Fruit fly (Drosophila melanogaster): ENCODE data around the gene CG14770.

Gene CG14770

DNA sequence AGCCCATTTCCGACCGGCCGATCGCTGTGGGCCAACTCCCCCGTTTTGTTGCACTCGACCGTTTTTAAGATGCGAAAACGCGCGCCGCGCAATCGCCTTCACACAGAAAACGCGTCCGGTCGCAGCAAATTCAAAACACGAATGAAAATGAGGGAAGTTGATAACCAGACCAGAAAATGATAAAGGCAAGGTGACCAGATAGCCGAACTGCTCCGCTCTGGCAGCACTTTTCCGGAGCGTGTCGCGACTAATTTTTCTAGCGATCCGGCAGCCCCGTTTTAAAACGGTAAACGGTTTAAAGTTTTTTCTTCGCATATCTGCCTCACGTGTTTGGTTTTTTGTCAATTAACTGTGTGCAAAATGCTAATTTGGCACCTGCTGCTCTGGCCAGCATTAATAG lies 46.8 kb upstream of the CG14770 start, which contains the start of gene DAAM (continued):
- TF ChIP-seq CG10366 (GFP tag; IDR thresholded peaks at IDR 0.05) (no peak; the same call in 1 of the 2 replicates), Bdp1 (GFP tag; optimal IDR thresholded peaks at IDR 0.05) (peak; percentile 9), gcm2 (GFP tag; optimal IDR thresholded peaks at IDR 0.05) (no peak), MESR4 (GFP tag; optimal IDR thresholded peaks at IDR 0.05) (peak; percentile 2), ash1 (GFP tag; optimal IDR thresholded peaks at IDR 0.05) (no peak), B-H1 (GFP tag; IDR thresholded peaks at IDR 0.05) (no peak), CG10209 (GFP tag; optimal IDR thresholded peaks at IDR 0.05) (peak; percentile 20), Hey (tag; optimal IDR thresholded peaks at IDR 0.05) (peak; percentile 38), Jarid2 (GFP tag; optimal IDR thresholded peaks at IDR 0.05) (peak; percentile 35), CG12659 (GFP tag; optimal IDR thresholded peaks at IDR 0.05) (peak; percentile 84), Antp (GFP tag; optimal IDR thresholded peaks at IDR 0.05) (peak; percentile 21), Elba2 (GFP tag; optimal IDR thresholded peaks at IDR 0.05) (no peak), h (optimal IDR thresholded peaks at IDR 0.05) (no peak), Kr (GFP tag; optimal IDR thresholded peaks at IDR 0.05) (no peak), croc (GFP tag; conservative IDR thresholded peaks at IDR 0.05) (no peak), CG17912 (GFP tag; optimal IDR thresholded peaks at IDR 0.05) (peak; percentile 10), Ravus (GFP tag; IDR thresholded peaks at IDR 0.05) (no peak), ato (GFP tag; IDR thresholded peaks at IDR 0.05; ENCODE audit: partially characterized antibody) (0 out of 2 replicates have a peak, but pooled peaks have one; percentile 20), CG15269 (tag; optimal IDR thresholded peaks at IDR 0.05) (peak; percentile 14), Hand (GFP tag; optimal IDR thresholded peaks at IDR 0.05) (no peak), dysf (GFP tag; IDR thresholded peaks at IDR 0.05) (peak; percentile 68; the same call in 2 of the 3 replicates), zen (tag; optimal IDR thresholded peaks at IDR 0.05) (peak; percentile 29), Dad (GFP tag; optimal IDR thresholded peaks at IDR 0.05) (peak; percentile 24), gt (GFP tag; IDR thresholded peaks at IDR 0.05) (no peak), CG3163 (GFP tag; optimal IDR thresholded peaks at IDR 0.05) (peak; percentile 29), onecut (GFP tag; IDR thresholded peaks at IDR 0.05) (no peak), so (GFP tag; IDR thresholded peaks at IDR 0.05) (no peak), CG31441 (GFP tag; IDR thresholded peaks at IDR 0.05) (no peak), CG3726 (GFP tag; IDR thresholded peaks at IDR 0.05) (no peak), aop (GFP tag; IDR thresholded peaks at IDR 0.05) (no peak), Ada2b (GFP tag; IDR thresholded peaks at IDR 0.05) (no peak), CG12104 (GFP tag; optimal IDR thresholded peaks at IDR 0.05) (no peak), twi (tag; optimal IDR thresholded peaks at IDR 0.05) (no peak), Optix (GFP tag; IDR thresholded peaks at IDR 0.05) (no peak), mld (GFP tag; IDR thresholded peaks at IDR 0.05; ENCODE audit: partially characterized antibody) (no peak), bowl (GFP tag; IDR thresholded peaks at IDR 0.05) (no peak), CG10462 (GFP tag; optimal IDR thresholded peaks at IDR 0.05) (no peak), wdn (GFP tag; IDR thresholded peaks at IDR 0.05) (no peak), CG14710 (tag; optimal IDR thresholded peaks at IDR 0.05) (peak; percentile 57), ham (GFP tag; IDR thresholded peaks at IDR 0.05) (no peak), gce (GFP tag; IDR thresholded peaks at IDR 0.05) (no peak), CG9727 (GFP tag; optimal IDR thresholded peaks at IDR 0.05) (no peak), Lpt (GFP tag; optimal IDR thresholded peaks at IDR 0.05) (no peak), CG6813 (GFP tag; optimal IDR thresholded peaks at IDR 0.05) (peak; percentile 56), CG11093 (GFP tag; IDR thresholded peaks at IDR 0.05) (no peak), CG2712 (tag; optimal IDR thresholded peaks at IDR 0.05) (no peak), fd3F (GFP tag; optimal IDR thresholded peaks at IDR 0.05) (peak; percentile 23), da (GFP tag; optimal IDR thresholded peaks at IDR 0.05) (no peak), danr (GFP tag; IDR thresholded peaks at IDR 0.05) (no peak), CG1024 (GFP tag; IDR thresholded peaks at IDR 0.05) (no peak), salm (tag; optimal IDR thresholded peaks at IDR 0.05) (no peak), CG7928 (GFP tag; optimal IDR thresholded peaks at IDR 0.05) (peak; percentile 37), sima (GFP tag; optimal IDR thresholded peaks at IDR 0.05) (no peak)
